Fruit fly (Drosophila melanogaster) whole organism, embryonic: Measurements from ENCODE around the gene Kal1.

Experiments
- Atf3 ChIP-seq: fragments of 200-800 bp; sonication (Bioruptor generic); optimal IDR thresholded peaks from 3 replicates; lab custom pipeline; 2016; ENCODE audit warnings: missing biosample characterization, missing genetic modification characterization
- BtbVII ChIP-seq: fragments of 200-800 bp; sonication (Bioruptor generic); optimal IDR thresholded peaks from 3 replicates; lab custom pipeline; 2017; ENCODE audit warnings: missing biosample characterization, mild to moderate bottlenecking, missing genetic modification characterization
- Bteb2 ChIP-seq: fragments of 200-800 bp; sonication (Bioruptor generic); optimal IDR thresholded peaks from 2 replicates; lab custom pipeline; 2016; ENCODE audit warnings: missing biosample characterization, missing genetic modification characterization
- CG10321 ChIP-seq: fragments of 200-800 bp; sonication (Bioruptor generic); IDR thresholded peaks from 2 replicates; pipeline ENCODE4 v1.3.6; 2022; ENCODE audit warnings: missing biosample characterization, missing genetic modification characterization
- CG10543 ChIP-seq: fragments of 200-800 bp; sonication (Bioruptor generic); optimal IDR thresholded peaks from 3 replicates; lab custom pipeline; 2017; ENCODE audit warnings: missing biosample characterization, mild to moderate bottlenecking, missing genetic modification characterization, moderate library complexity
- CG11093 ChIP-seq: fragments of 200-800 bp; sonication (Bioruptor generic); IDR thresholded peaks from 3 replicates; pipeline ENCODE4 v1.3.6; 2022; ENCODE audit warnings: missing biosample characterization, missing genetic modification characterization
- CG13775 ChIP-seq: fragments of 200-800 bp; sonication (Bioruptor generic); optimal IDR thresholded peaks from 3 replicates; lab custom pipeline; 2017; ENCODE audit warnings: missing biosample characterization, mild to moderate bottlenecking, missing genetic modification characterization
- CG14441 ChIP-seq: fragments of 200-800 bp; sonication (Bioruptor generic); IDR thresholded peaks from 2 replicates; pipeline ENCODE4 v1.3.6; 2022; ENCODE audit warnings: missing biosample characterization, missing genetic modification characterization
- CG15479 ChIP-seq: fragments of 200-800 bp; sonication (Bioruptor generic); optimal IDR thresholded peaks from 3 replicates; lab custom pipeline; 2019; ENCODE audit warnings: missing biosample characterization, mild to moderate bottlenecking, missing genetic modification characterization, moderate library complexity
- CG15601 ChIP-seq: fragments of 200-800 bp; sonication (Bioruptor generic); optimal IDR thresholded peaks from 3 replicates; lab custom pipeline; 2019; ENCODE audit warnings: missing biosample characterization, mild to moderate bottlenecking, missing genetic modification characterization, moderate library complexity
- CG17802 ChIP-seq: fragments of 200-800 bp; sonication (Bioruptor generic); optimal IDR thresholded peaks from 2 replicates; lab custom pipeline; 2018; ENCODE audit warnings: missing biosample characterization, mild to moderate bottlenecking, missing genetic modification characterization, moderate library complexity
- CG17829 ChIP-seq: fragments of 200-800 bp; optimal IDR thresholded peaks from 2 replicates; lab custom pipeline; 2019; ENCODE audit warnings: missing biosample characterization, mild to moderate bottlenecking, missing genetic modification characterization, moderate library complexity
- CG18619 ChIP-seq: fragments of 200-800 bp; sonication (Bioruptor generic); optimal IDR thresholded peaks from 3 replicates; lab custom pipeline; 2017; ENCODE audit warnings: missing biosample characterization, mild to moderate bottlenecking, missing genetic modification characterization
- CG2116 ChIP-seq: fragments of 200-800 bp; sonication (Bioruptor generic); optimal IDR thresholded peaks from 3 replicates; lab custom pipeline; 2018; ENCODE audit warnings: missing biosample characterization, mild to moderate bottlenecking, missing genetic modification characterization
- CG31224 ChIP-seq: fragments of 200-800 bp; sonication (Bioruptor generic); IDR thresholded peaks from 2 replicates; pipeline ENCODE4 v1.3.6; 2022; ENCODE audit warnings: missing biosample characterization, missing genetic modification characterization
- CG32532 ChIP-seq: fragments of 200-800 bp; sonication (Bioruptor generic); IDR thresholded peaks from 2 replicates; pipeline ENCODE4 v1.3.6; 2022; ENCODE audit warnings: missing biosample characterization, missing genetic modification characterization
- CG4360 ChIP-seq: fragments of 200-800 bp; sonication (Bioruptor generic); IDR thresholded peaks from 2 replicates; pipeline ENCODE4 v1.3.6; 2022; ENCODE audit warnings: missing biosample characterization, missing genetic modification characterization
- CG6813 ChIP-seq: fragments of 200-800 bp; sonication (Bioruptor generic); optimal IDR thresholded peaks from 2 replicates; lab custom pipeline; 2017; ENCODE audit warnings: missing biosample characterization, missing genetic modification characterization, mild to moderate bottlenecking, moderate library complexity, missing genetic modification reagents
- CG7357 ChIP-seq: fragments of 200-800 bp; sonication (Bioruptor generic); IDR thresholded peaks from 3 replicates; pipeline ENCODE4 v1.3.6; 2022; ENCODE audit warnings: missing biosample characterization, missing genetic modification characterization
- Dbx ChIP-seq: fragments of 200-800 bp; sonication (Bioruptor generic); IDR thresholded peaks from 3 replicates; pipeline ENCODE4 v1.3.6; 2022; ENCODE audit warnings: missing biosample characterization, missing genetic modification characterization
- Doc3 ChIP-seq: fragments of 200-800 bp; sonication (Bioruptor generic); IDR thresholded peaks from 3 replicates; pipeline ENCODE4 v1.3.6; 2022; ENCODE audit warnings: missing biosample characterization, missing genetic modification characterization; ENCODE audit not compliant: partially characterized antibody
- Drgx ChIP-seq: fragments of 200-800 bp; sonication (Bioruptor generic); IDR thresholded peaks from 2 replicates; pipeline ENCODE4 v1.3.6; 2022; ENCODE audit warnings: missing biosample characterization, missing genetic modification characterization
- Fer1 ChIP-seq: fragments of 200-800 bp; sonication (Bioruptor generic); optimal IDR thresholded peaks from 2 replicates; lab custom pipeline; 2017; ENCODE audit warnings: missing biosample characterization, mild to moderate bottlenecking, missing genetic modification characterization
- Gug ChIP-seq: fragments of 200-800 bp; sonication (Bioruptor generic); IDR thresholded peaks from 4 replicates; pipeline ENCODE4 v1.3.6; 2022; ENCODE audit warnings: missing biosample characterization, missing genetic modification characterization
- Hey ChIP-seq: fragments of 200-800 bp; sonication (Bioruptor generic); optimal IDR thresholded peaks from 3 replicates; lab custom pipeline; 2018; ENCODE audit warnings: missing biosample characterization, mild to moderate bottlenecking, missing genetic modification characterization
- Mes4 ChIP-seq: fragments of 200-800 bp; sonication (Bioruptor generic); optimal IDR thresholded peaks from 2 replicates; lab custom pipeline; 2016; ENCODE audit warnings: missing biosample characterization, missing genetic modification characterization
- Oli ChIP-seq: fragments of 200-800 bp; sonication (Bioruptor generic); optimal IDR thresholded peaks from 2 replicates; lab custom pipeline; 2018; ENCODE audit warnings: missing biosample characterization, mild to moderate bottlenecking, missing genetic modification characterization, moderate library complexity
- Optix ChIP-seq: fragments of 200-800 bp; sonication (Bioruptor generic); IDR thresholded peaks from 3 replicates; pipeline ENCODE4 v1.3.6; 2022; ENCODE audit warnings: missing biosample characterization, missing genetic modification characterization
- Scr ChIP-seq: fragments of 200-800 bp; sonication (Bioruptor generic); IDR thresholded peaks from 2 replicates; pipeline ENCODE4 v1.3.6; 2022; ENCODE audit warnings: missing biosample characterization, missing genetic modification characterization; ENCODE audit not compliant: partially characterized antibody
- TFAM ChIP-seq: fragments of 200-800 bp; sonication (Bioruptor generic); optimal IDR thresholded peaks from 2 replicates; lab custom pipeline; 2017; ENCODE audit warnings: missing biosample characterization, missing genetic modification characterization, inconsistent platforms
- ac ChIP-seq: fragments of 200-800 bp; sonication (Bioruptor generic); optimal IDR thresholded peaks from 3 replicates; lab custom pipeline; 2017; ENCODE audit warnings: missing biosample characterization, mild to moderate bottlenecking, missing genetic modification characterization
- br ChIP-seq: fragments of >200 bp; optimal IDR thresholded peaks from 2 replicates; lab custom pipeline; 2017
- btn ChIP-seq: fragments of 200-800 bp; sonication (Bioruptor generic); optimal IDR thresholded peaks from 2 replicates; lab custom pipeline; 2016; ENCODE audit warnings: missing biosample characterization, missing genetic modification characterization
- chn ChIP-seq: fragments of 200-800 bp; sonication (Bioruptor generic); optimal IDR thresholded peaks from 2 replicates; lab custom pipeline; 2016; ENCODE audit warnings: missing biosample characterization, missing genetic modification characterization
- dan ChIP-seq: fragments of 200-800 bp; sonication (Bioruptor generic); IDR thresholded peaks from 2 replicates; pipeline ENCODE4 v1.3.6; 2022; ENCODE audit warnings: missing biosample characterization, missing genetic modification characterization
- dm ChIP-seq: fragments of 200-800 bp; sonication (Bioruptor generic); optimal IDR thresholded peaks from 3 replicates; lab custom pipeline; 2016; ENCODE audit warnings: missing biosample characterization, missing genetic modification characterization
- fd3F ChIP-seq: fragments of 200-800 bp; sonication (Bioruptor generic); optimal IDR thresholded peaks from 2 replicates; lab custom pipeline; 2018; ENCODE audit warnings: missing biosample characterization, mild to moderate bottlenecking, missing genetic modification characterization, moderate library complexity
- fd96Cb ChIP-seq: fragments of 200-800 bp; sonication (Bioruptor generic); optimal IDR thresholded peaks from 2 replicates; lab custom pipeline; 2018; ENCODE audit warnings: missing biosample characterization, mild to moderate bottlenecking, missing genetic modification characterization, moderate library complexity
- ftz-f1 ChIP-seq: fragments of 200-800 bp; sonication (Bioruptor generic); optimal IDR thresholded peaks from 2 replicates; lab custom pipeline; 2016; ENCODE audit warnings: missing biosample characterization, missing genetic modification characterization
- lola ChIP-seq, 3 experiments: fragments of >200 bp in 2 of 3; fragments of 200-800 bp in 1 of 3; sonication (Bioruptor generic) in 1 of 3; optimal IDR thresholded peaks; 2 replicates each; lab custom pipeline; 2017 to 2019; ENCODE audit warnings: missing biosample characterization in 3 of 3, missing genetic modification characterization in 3 of 3, mild to moderate bottlenecking in 1 of 3, moderate library complexity in 1 of 3
- mam ChIP-seq: fragments of 200-800 bp; sonication (Bioruptor generic); optimal IDR thresholded peaks from 3 replicates; lab custom pipeline; 2016; ENCODE audit warnings: missing biosample characterization, missing genetic modification characterization
- p53 ChIP-seq: fragments of 200-800 bp; sonication (Bioruptor generic); optimal IDR thresholded peaks from 2 replicates; lab custom pipeline; 2016; ENCODE audit warnings: missing biosample characterization, missing genetic modification characterization
- pho ChIP-seq: fragments of 200-800 bp; sonication (Bioruptor generic); optimal IDR thresholded peaks from 2 replicates; lab custom pipeline; 2016; ENCODE audit warnings: missing biosample characterization, missing genetic modification characterization
- psq ChIP-seq: fragments of 200-800 bp; sonication (Bioruptor generic); optimal IDR thresholded peaks from 2 replicates; lab custom pipeline; 2017; ENCODE audit warnings: missing biosample characterization, missing genetic modification characterization
- pum ChIP-seq: fragments of 200-800 bp; sonication (Bioruptor generic); optimal IDR thresholded peaks from 2 replicates; lab custom pipeline; 2016; ENCODE audit warnings: missing biosample characterization, missing genetic modification characterization
- schlank ChIP-seq: fragments of 200-800 bp; sonication (Bioruptor generic); optimal IDR thresholded peaks from 2 replicates; lab custom pipeline; 2018; ENCODE audit warnings: missing biosample characterization, mild to moderate bottlenecking, missing genetic modification characterization
- sob ChIP-seq: fragments of 200-800 bp; sonication (Bioruptor generic); IDR thresholded peaks from 2 replicates; pipeline ENCODE4 v1.3.6; 2022; ENCODE audit warnings: missing biosample characterization, missing genetic modification characterization
- sug ChIP-seq: fragments of 200-800 bp; optimal IDR thresholded peaks from 2 replicates; lab custom pipeline; 2019; ENCODE audit warnings: missing biosample characterization, mild to moderate bottlenecking, missing genetic modification characterization, moderate library complexity
- wdn ChIP-seq: fragments of 200-800 bp; sonication (Bioruptor generic); IDR thresholded peaks from 2 replicates; pipeline ENCODE4 v1.3.6; 2022; ENCODE audit warnings: missing biosample characterization, missing genetic modification characterization

Kal1 gene

dm6 chr3R:24151924-24152809 lies 11.0 kb downstream of the Kal1 start, which contains the start of the genes p38a and CG6178 (continued):
- peak; percentile 53 for TF ChIP-seq Hey (tag; lab: Kevin White, UChicago)
- peak; percentile 95 for TF ChIP-seq sug (tag; lab: Kevin White, UChicago)
- TF ChIP-seq chn: peak; percentile 46
- TF ChIP-seq CG13775 (GFP tag; lab: Kevin White, UChicago): peak; percentile 98
- TF ChIP-seq Mes4 (GFP tag; lab: Kevin White, UChicago): peak; percentile 21
- TF ChIP-seq p53 (GFP tag; lab: Kevin White, UChicago): no peak
- no peak for TF ChIP-seq dm
- TF ChIP-seq CG32532 (GFP tag; lab: Robert Waterston, UW): peak; percentile 98
- TF ChIP-seq CG6813: peak; percentile 94
- peak; percentile 39 for TF ChIP-seq CG15479 (GFP tag; lab: Kevin White, UChicago)
- TF ChIP-seq CG10543: peak; percentile 96
- TF ChIP-seq mam (GFP tag; lab: Kevin White, UChicago): peak; percentile 72
- peak; percentile 95 for TF ChIP-seq wdn (GFP tag; lab: Robert Waterston, UW)
- TF ChIP-seq CG2116 (GFP tag; lab: Kevin White, UChicago): peak; percentile 79
- no peak for TF ChIP-seq ftz-f1
- no peak for TF ChIP-seq br (lab: Kevin White, UChicago)
- TF ChIP-seq pum (GFP tag; lab: Kevin White, UChicago): peak; percentile 35
- peak; percentile 90 for TF ChIP-seq Optix (GFP tag; lab: Robert Waterston, UW)
- TF ChIP-seq schlank (tag; lab: Kevin White, UChicago): peak; percentile 85
- TF ChIP-seq Scr (GFP tag; lab: Robert Waterston, UW): 0 out of 2 replicates have a peak, but pooled peaks have one; percentile 14
- TF ChIP-seq CG17802 (tag; lab: Kevin White, UChicago): peak; percentile 76
- TF ChIP-seq Fer1 (GFP tag; lab: Kevin White, UChicago): peak; percentile 97
- TF ChIP-seq CG14441: peak; percentile 97
- TF ChIP-seq Dbx (GFP tag; lab: Robert Waterston, UW): peak; percentile 96
- peak; percentile 94 for TF ChIP-seq CG11093 (GFP tag; lab: Robert Waterston, UW)
- TF ChIP-seq CG7357 (GFP tag; lab: Robert Waterston, UW): peak; percentile 94
- peak; percentile 98 for TF ChIP-seq fd96Cb (tag; lab: Kevin White, UChicago)
- peak; percentile 96 for TF ChIP-seq sob (GFP tag; lab: Robert Waterston, UW)
- peak; percentile 54 for TF ChIP-seq CG4360 (GFP tag; lab: Robert Waterston, UW)
- TF ChIP-seq psq (GFP tag; lab: Kevin White, UChicago): peak; percentile 90
- TF ChIP-seq pho (GFP tag; lab: Kevin White, UChicago): peak; percentile 55
- peak; percentile 96 for TF ChIP-seq BtbVII (GFP tag; lab: Kevin White, UChicago)
- TF ChIP-seq CG18619 (GFP tag; lab: Kevin White, UChicago): peak; percentile 97
- peak; percentile 77; the same call in 1 of the 2 replicates for TF ChIP-seq CG10321 (GFP tag; lab: Robert Waterston, UW)
- TF ChIP-seq CG31224: peak; percentile 93
- peak; percentile 26 for TF ChIP-seq Atf3 (GFP tag; lab: Kevin White, UChicago)
- peak; percentile 95 for TF ChIP-seq Gug (GFP tag; lab: Robert Waterston, UW)
- TF ChIP-seq Oli (tag; lab: Kevin White, UChicago): peak; percentile 99
- no peak for TF ChIP-seq btn (GFP tag; lab: Kevin White, UChicago)
- TF ChIP-seq ac (GFP tag; lab: Kevin White, UChicago): peak; percentile 67
- TF ChIP-seq CG17829 (tag; lab: Kevin White, UChicago): peak; percentile 98
- peak; percentile 98 for TF ChIP-seq fd3F (GFP tag; lab: Kevin White, UChicago)
- no peak for TF ChIP-seq TFAM (GFP tag; lab: Kevin White, UChicago)
- no peak for TF ChIP-seq Doc3 (GFP tag; lab: Robert Waterston, UW)
- TF ChIP-seq Drgx (GFP tag; lab: Robert Waterston, UW): peak; percentile 98
- TF ChIP-seq CG15601 (tag; lab: Kevin White, UChicago): peak; percentile 95
- TF ChIP-seq lola (GFP tag; optimal IDR thresholded peaks at IDR 0.05; lab: Kevin White, UChicago): peak in 1 of 3 experiments; percentile 94
- peak; percentile 21 for TF ChIP-seq Bteb2
- TF ChIP-seq dan: 0 out of 2 replicates have a peak, but pooled peaks have one; percentile 29
